Fruit fly (Drosophila melanogaster) whole organism, pupa: Measurements from ENCODE around the gene Tom20.

Experiments used
- CG14655 ChIP-seq: fragments of 200-800 bp; sonication (Bioruptor generic); optimal IDR thresholded peaks from 3 replicates; lab custom pipeline; 2017; ENCODE audit warnings: mild to moderate bottlenecking, missing biosample characterization, missing genetic modification reagents, missing genetic modification characterization
- D1 ChIP-seq: fragments of 200-800 bp; sonication (Bioruptor generic); optimal IDR thresholded peaks from 2 replicates; lab custom pipeline; 2018; ENCODE audit warnings: missing biosample characterization, mild to moderate bottlenecking, missing genetic modification characterization, moderate library complexity
- EcR ChIP-seq: fragments of 200-800 bp; sonication (Bioruptor generic); optimal IDR thresholded peaks from 3 replicates; lab custom pipeline; 2019; ENCODE audit warnings: missing biosample characterization, missing genetic modification characterization, mild to moderate bottlenecking, moderate library complexity, missing genetic modification reagents
- Ets98B ChIP-seq: fragments of 200-800 bp; sonication (Bioruptor generic); IDR thresholded peaks from 2 replicates; pipeline ENCODE4 v1.3.6; 2022; ENCODE audit warnings: missing biosample characterization, missing genetic modification characterization

DNA sequence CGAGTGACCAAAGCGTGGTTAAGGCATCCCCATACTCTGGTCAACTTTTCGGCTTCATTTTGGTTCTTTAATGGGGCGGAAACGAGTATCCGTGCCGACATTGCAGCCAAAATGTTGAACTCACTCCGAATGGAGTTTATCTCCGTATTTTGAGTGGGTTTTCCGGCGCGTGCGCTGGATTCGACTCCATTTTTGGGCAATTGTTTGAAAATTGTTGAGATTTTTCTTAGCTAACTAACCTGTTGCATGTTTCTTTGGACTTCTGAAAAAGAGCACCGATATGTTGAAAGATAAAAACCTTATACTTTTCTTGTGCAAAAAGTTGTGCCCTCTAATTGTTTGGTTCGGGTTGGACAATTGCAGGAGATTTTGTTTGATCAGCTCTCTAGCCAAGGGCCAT is 36.2 kb downstream of the Tom20 start:
- no peak for TF ChIP-seq EcR (GFP tag; lab: Kevin White, UChicago)
- no peak for TF ChIP-seq CG14655 (GFP tag; lab: Kevin White, UChicago)
- no peak for TF ChIP-seq Ets98B (GFP tag; lab: Robert Waterston, UW)
- no peak for TF ChIP-seq D1
